Worm (Caenorhabditis elegans): ENCODE measurements around the gene T21H3.1.

The T21H3.1 gene

DNA sequence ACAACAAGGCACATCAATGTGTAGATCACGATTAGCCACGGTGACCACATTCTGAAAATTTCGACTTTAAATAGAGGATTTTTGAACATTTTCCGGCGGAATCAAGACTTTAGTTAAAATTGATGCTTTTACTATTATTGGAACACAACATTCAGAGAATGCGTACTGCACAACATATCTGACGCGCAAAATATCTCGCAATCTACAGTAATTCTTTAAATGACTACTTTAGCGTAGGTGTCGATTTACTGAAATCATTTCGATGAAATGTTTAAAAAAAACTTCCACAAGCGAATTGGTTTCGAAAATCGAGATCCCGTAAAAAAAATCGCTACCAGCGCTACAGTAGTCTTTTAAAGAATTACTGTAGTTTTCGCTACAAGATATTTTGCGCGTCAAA is 44.0 kb downstream of the T21H3.1 start, which contains the start of gene Y50D4A.10:
Gene Y50D4A.10, minus strand, starts transcription at position 57 of the 400 bp plus-strand sequence.
- no peak for TF ChIP-seq lin-39 (tag; optimal IDR thresholded peaks at IDR 0.05)
- no peak for TF ChIP-seq efl-1 (optimal IDR thresholded peaks at IDR 0.05)
- TF ChIP-seq efl-1 (GFP tag; optimal IDR thresholded peaks at IDR 0.05 in 1 of 2), result peak in 1 of 2 experiments; percentile 92

DNA sequence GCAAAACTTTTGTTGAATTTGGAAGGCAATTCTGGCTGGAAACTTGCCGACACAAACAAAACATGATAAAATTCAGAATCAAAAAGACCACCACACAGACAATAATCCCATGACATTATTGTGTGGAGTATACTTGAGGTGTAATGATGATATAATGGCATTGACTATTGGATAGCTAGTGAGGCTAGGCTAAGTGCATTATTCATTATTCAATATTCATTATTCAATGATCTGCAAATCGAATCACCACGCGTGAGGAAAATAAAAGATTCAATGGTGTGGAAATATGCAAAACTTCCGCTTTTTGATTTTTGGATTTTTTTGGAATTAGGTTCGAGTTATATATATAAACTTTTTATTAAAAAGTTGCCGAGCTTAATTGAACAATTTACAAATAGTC is 47.0 kb downstream of the T21H3.1 start:
- TF ChIP-seq egl-13 (tag; optimal IDR thresholded peaks at IDR 0.05) (no peak), mdl-1 (tag; optimal IDR thresholded peaks at IDR 0.05) (no peak), lin-39 (tag; optimal IDR thresholded peaks at IDR 0.05) (no peak)

DNA sequence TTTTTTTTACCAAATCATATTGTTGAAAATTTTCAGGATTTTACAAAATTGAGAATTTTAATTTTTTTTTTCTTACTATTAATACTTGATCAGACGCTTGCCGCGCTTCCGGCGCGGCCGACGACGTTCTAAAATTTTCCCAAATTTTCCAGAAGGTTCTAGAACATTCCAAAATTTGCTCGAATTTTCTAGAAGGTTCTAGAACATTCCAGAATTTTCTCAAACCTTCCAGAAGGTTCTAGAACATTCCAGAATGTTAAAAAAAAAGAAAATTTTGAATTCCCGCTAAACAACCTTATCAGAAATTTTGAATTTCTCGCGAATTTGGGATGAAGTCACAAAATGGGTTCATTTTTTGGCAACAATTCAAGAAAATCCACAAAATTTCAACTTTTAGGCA is 49.7 kb downstream of the T21H3.1 start:
- TF ChIP-seq dpl-1 (GFP tag; optimal IDR thresholded peaks at IDR 0.05), result no peak
- no peak for TF ChIP-seq ztf-4 (tag; optimal IDR thresholded peaks at IDR 0.05)
- no peak for TF ChIP-seq hlh-4 (tag; optimal IDR thresholded peaks at IDR 0.05)
- TF ChIP-seq lin-35 (GFP tag; optimal IDR thresholded peaks at IDR 0.05), result no peak
- no peak for TF ChIP-seq mab-9 (GFP tag; IDR thresholded peaks at IDR 0.05)
- no peak for TF ChIP-seq xbp-1 (tag; optimal IDR thresholded peaks at IDR 0.05)
- TF ChIP-seq sup-37 (GFP tag; optimal IDR thresholded peaks at IDR 0.05), result no peak
- no peak for TF ChIP-seq rnt-1 (tag; optimal IDR thresholded peaks at IDR 0.05)
- TF ChIP-seq egl-13 (tag; optimal IDR thresholded peaks at IDR 0.05), result no peak
- TF ChIP-seq jun-1 (tag; optimal IDR thresholded peaks at IDR 0.05), result no peak

DNA sequence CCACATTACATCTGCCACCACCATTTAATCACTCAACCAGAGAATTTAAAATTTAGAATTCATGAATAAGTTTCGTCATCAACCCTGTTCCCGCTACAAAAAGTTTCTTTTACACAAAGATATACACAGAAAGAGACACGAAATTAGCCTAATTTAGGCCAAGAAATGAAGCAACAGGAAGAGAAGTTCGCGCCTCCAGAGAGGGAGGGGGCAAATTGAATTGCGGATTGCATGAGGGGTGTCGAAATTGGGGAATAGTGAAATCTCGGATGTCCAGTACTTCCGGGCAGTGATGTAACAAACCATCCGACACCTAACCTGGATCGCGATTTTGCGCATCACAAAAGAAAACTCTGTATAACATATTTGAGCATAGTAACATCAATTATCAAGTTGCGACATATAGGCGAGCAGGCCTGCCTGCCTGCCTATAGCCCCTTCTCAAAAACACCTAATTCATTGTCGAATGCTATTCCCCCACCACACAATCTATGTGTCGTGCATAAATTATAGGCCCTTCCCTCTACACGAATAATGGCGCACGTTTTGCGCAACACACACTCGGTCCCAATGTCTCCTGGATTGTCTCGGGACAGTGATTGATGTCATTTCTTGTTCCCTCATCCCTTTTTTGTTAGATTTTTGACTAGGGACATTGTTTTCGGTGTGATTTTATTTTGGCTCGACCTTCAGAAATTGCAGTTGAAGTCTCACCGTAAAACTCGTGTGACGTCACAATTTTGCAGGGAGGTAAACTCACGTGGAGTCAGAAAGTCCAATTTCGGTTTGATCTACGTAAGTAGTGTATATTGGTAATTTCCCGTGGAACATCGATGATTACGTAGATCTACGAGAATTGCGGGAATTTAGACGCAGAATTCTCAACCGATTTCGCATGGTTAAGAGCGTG is 51.5 kb downstream of the T21H3.1 start:
- no peak for TF ChIP-seq tlp-1 (tag; optimal IDR thresholded peaks at IDR 0.05)
- no peak for TF ChIP-seq unc-130 (tag; optimal IDR thresholded peaks at IDR 0.05)
- peak; percentile 10 for TF ChIP-seq lin-14 (GFP tag; optimal IDR thresholded peaks at IDR 0.05)
- TF ChIP-seq efl-1 (optimal IDR thresholded peaks at IDR 0.05), result no peak
- peak in 1 of 2 experiments; percentile 36 for TF ChIP-seq efl-1 (GFP tag; optimal IDR thresholded peaks at IDR 0.05 in 1 of 2)
- TF ChIP-seq fkh-10 (GFP tag; optimal IDR thresholded peaks at IDR 0.05), result peak; percentile 36
- TF ChIP-seq sox-4 (tag; optimal IDR thresholded peaks at IDR 0.05), result no peak

Measured in whole organism, L1 larva.